Worm (Caenorhabditis elegans): ENCODE data around the gene Y71H2AM.20.

DNA sequence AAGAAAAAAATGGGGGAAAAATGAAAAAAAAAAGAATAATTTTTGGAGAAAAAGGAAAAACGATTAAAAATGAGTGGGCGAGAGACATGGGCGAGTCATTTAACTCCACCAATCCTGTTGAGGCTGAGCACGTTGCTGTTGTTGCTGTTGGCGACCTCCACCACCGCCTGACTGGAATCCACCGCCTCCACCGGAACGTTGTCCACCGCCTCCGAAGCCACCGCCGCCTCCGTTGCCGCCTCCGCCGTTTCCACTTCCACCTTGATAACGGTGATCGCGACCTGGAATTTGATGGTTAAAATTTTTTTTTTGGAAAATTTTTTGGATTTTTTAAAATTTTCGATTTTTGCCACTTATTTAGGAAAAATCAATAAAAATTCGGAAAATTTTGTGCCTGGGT is 15.0 kb downstream of the Y71H2AM.20 start:
- TF ChIP-seq unc-62 (GFP tag; optimal IDR thresholded peaks at IDR 0.05) (no peak), T26A5.8 (tag; optimal IDR thresholded peaks at IDR 0.05) (no peak), ama-1 (optimal IDR thresholded peaks at IDR 0.05) (no peak), ama-1 (GFP tag; optimal IDR thresholded peaks at IDR 0.05) (no peak), dpl-1 (GFP tag; optimal IDR thresholded peaks at IDR 0.05) (no peak), nfya-1 (tag; optimal IDR thresholded peaks at IDR 0.05; ENCODE audit: borderline replicate concordance, insufficient read depth) (no peak), snpc-1.3 (tag; optimal IDR thresholded peaks at IDR 0.05; ENCODE audit: insufficient read depth) (no peak), nfya-2 (GFP tag; IDR thresholded peaks at IDR 0.05) (no peak)
